Worm (Caenorhabditis elegans): ENCODE measurements around the gene ZK673.11.

ZK673.11 gene

ce11 chrII:10456979-10457378, at the start of gene ZK673.11:
ZK673.11 (plus strand) TSS chrII:10457279.
- no peak for TF ChIP-seq hmbx-1 (tag; optimal IDR thresholded peaks at IDR 0.05)
- no peak for TF ChIP-seq ceh-13 (GFP tag; optimal IDR thresholded peaks at IDR 0.05)
- TF ChIP-seq F13C5.2 (tag; optimal IDR thresholded peaks at IDR 0.05): no peak
- TF ChIP-seq flt-1 (GFP tag; IDR thresholded peaks at IDR 0.05): no peak
- no peak for TF ChIP-seq sea-1 (GFP tag; conservative IDR thresholded peaks at IDR 0.05)
- TF ChIP-seq hnd-1 (tag; optimal IDR thresholded peaks at IDR 0.05): no peak

ce11 chrII:10410989-10411388, 46.1 kb upstream of the ZK673.11 start, which contains the start of gene E04D5.5:
E04D5.5 (plus strand) TSS chrII:10411289.
- no peak for TF ChIP-seq sea-1 (GFP tag; conservative IDR thresholded peaks at IDR 0.05)
- TF ChIP-seq ets-7 (tag; optimal IDR thresholded peaks at IDR 0.05): no peak
- no peak for TF ChIP-seq hnd-1 (tag; optimal IDR thresholded peaks at IDR 0.05)
- TF ChIP-seq ceh-36 (tag; optimal IDR thresholded peaks at IDR 0.05): no peak
- no peak for TF ChIP-seq hmbx-1 (tag; optimal IDR thresholded peaks at IDR 0.05)
- TF ChIP-seq B0310.2 (tag; optimal IDR thresholded peaks at IDR 0.05): no peak
- no peak for TF ChIP-seq aly-1 (tag; optimal IDR thresholded peaks at IDR 0.05)
- no peak for TF ChIP-seq pes-1 (GFP tag; IDR thresholded peaks at IDR 0.05)
- TF ChIP-seq scrt-1 (GFP tag; IDR thresholded peaks at IDR 0.05): no peak

- TF ChIP-seq tra-4 (tag; optimal IDR thresholded peaks at IDR 0.05): no peak
- no peak for TF ChIP-seq tbx-11 (GFP tag; IDR thresholded peaks at IDR 0.05)
- no peak for TF ChIP-seq hmg-4 (GFP tag; optimal IDR thresholded peaks at IDR 0.05)
- no peak for TF ChIP-seq aly-1 (tag; optimal IDR thresholded peaks at IDR 0.05)
- no peak for TF ChIP-seq ets-7 (tag; optimal IDR thresholded peaks at IDR 0.05)
- TF ChIP-seq hmbx-1 (tag; optimal IDR thresholded peaks at IDR 0.05): no peak
- no peak for TF ChIP-seq ceh-13 (GFP tag; optimal IDR thresholded peaks at IDR 0.05)
- no peak for TF ChIP-seq flt-1 (GFP tag; IDR thresholded peaks at IDR 0.05)
- no peak for TF ChIP-seq F13C5.2 (tag; optimal IDR thresholded peaks at IDR 0.05)
- no peak for TF ChIP-seq hnd-1 (tag; optimal IDR thresholded peaks at IDR 0.05)
- TF ChIP-seq scrt-1 (GFP tag; IDR thresholded peaks at IDR 0.05): no peak
These were observed 40.7 kb upstream of the ZK673.11 start, which contains the start of gene eif-2A for ce11 chrII:10416332-10416863. eif-2A (plus strand) TSS chrII:10416800.

DNA sequence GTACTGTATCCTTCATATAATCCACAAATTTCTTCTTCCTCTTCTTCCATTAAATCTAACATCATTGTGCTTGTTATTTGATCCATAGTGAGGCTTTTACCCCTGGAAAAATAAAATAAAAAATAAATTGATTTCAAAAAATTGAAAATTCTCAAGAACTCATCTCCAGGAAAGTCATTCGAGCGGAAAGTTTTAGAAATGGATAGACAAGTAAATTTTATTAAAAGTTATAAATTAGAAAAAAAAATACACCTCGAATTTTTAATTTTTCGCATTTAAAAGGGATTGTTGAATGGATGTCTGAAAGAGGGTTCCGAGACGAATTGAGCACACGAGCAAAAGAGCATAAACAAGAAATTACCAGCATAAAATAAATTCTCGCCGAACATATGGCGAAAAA, 35.1 kb upstream of the ZK673.11 start, which contains the start of gene frpr-21:
TSS of gene frpr-21 (minus strand) at position 101 of the 400 bp plus-strand sequence.
- TF ChIP-seq hnd-1 (tag; optimal IDR thresholded peaks at IDR 0.05): no peak
- no peak for TF ChIP-seq sea-1 (GFP tag; conservative IDR thresholded peaks at IDR 0.05)
- TF ChIP-seq hmg-4 (GFP tag; optimal IDR thresholded peaks at IDR 0.05): no peak
- TF ChIP-seq ceh-36 (tag; optimal IDR thresholded peaks at IDR 0.05): no peak
- no peak for TF ChIP-seq flt-1 (GFP tag; IDR thresholded peaks at IDR 0.05)
- no peak for TF ChIP-seq tbx-11 (GFP tag; IDR thresholded peaks at IDR 0.05)

DNA sequence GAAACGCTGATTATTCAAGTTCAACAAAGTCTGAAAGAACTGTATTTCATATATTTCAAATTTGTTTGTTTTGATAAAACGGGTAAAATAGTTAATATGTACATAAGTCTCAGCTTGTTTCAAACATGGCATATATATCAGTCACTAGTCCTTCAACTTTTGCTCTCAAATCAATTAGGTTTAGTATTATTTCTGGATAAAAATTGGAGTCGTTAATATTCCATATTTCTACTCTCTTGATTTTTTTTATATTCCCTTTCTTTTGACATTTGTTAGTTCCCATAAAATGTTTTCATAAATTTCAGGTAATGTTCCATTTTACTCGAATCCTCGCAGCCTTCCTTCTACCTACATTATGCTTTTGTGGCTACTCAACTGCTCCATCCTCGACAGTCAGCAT, 21.2 kb upstream of the ZK673.11 start, which contains the start of gene cut-4:
TSS of gene cut-4 (plus strand) at position 301 of the 400 bp plus-strand sequence.
- TF ChIP-seq tbx-37 (GFP tag; conservative IDR thresholded peaks at IDR 0.05) (no peak), sea-1 (GFP tag; conservative IDR thresholded peaks at IDR 0.05) (no peak), hmg-4 (GFP tag; optimal IDR thresholded peaks at IDR 0.05) (no peak), ama-1 (optimal IDR thresholded peaks at IDR 0.05) (no peak), aly-1 (tag; optimal IDR thresholded peaks at IDR 0.05) (no peak), hmbx-1 (tag; optimal IDR thresholded peaks at IDR 0.05) (no peak), hnd-1 (tag; optimal IDR thresholded peaks at IDR 0.05) (no peak), ceh-13 (GFP tag; optimal IDR thresholded peaks at IDR 0.05) (no peak), scrt-1 (GFP tag; IDR thresholded peaks at IDR 0.05) (no peak), tbx-11 (GFP tag; IDR thresholded peaks at IDR 0.05) (no peak), flt-1 (GFP tag; IDR thresholded peaks at IDR 0.05) (no peak), B0310.2 (tag; optimal IDR thresholded peaks at IDR 0.05) (no peak), ets-7 (tag; optimal IDR thresholded peaks at IDR 0.05) (no peak), F13C5.2 (tag; optimal IDR thresholded peaks at IDR 0.05) (no peak), ceh-36 (tag; optimal IDR thresholded peaks at IDR 0.05) (no peak), tra-4 (tag; optimal IDR thresholded peaks at IDR 0.05) (no peak), pes-1 (GFP tag; IDR thresholded peaks at IDR 0.05) (no peak)

ce11 chrII:10437840-10438239, 19.2 kb upstream of the ZK673.11 start:
- TF ChIP-seq aly-1 (tag; optimal IDR thresholded peaks at IDR 0.05) (no peak), tbx-37 (GFP tag; conservative IDR thresholded peaks at IDR 0.05) (no peak), scrt-1 (GFP tag; IDR thresholded peaks at IDR 0.05) (no peak), hmg-4 (GFP tag; optimal IDR thresholded peaks at IDR 0.05) (no peak), B0310.2 (tag; optimal IDR thresholded peaks at IDR 0.05) (no peak), tra-4 (tag; optimal IDR thresholded peaks at IDR 0.05) (no peak), hmbx-1 (tag; optimal IDR thresholded peaks at IDR 0.05) (no peak), pes-1 (GFP tag; IDR thresholded peaks at IDR 0.05) (no peak), tbx-11 (GFP tag; IDR thresholded peaks at IDR 0.05) (no peak), ama-1 (optimal IDR thresholded peaks at IDR 0.05) (no peak), F13C5.2 (tag; optimal IDR thresholded peaks at IDR 0.05) (no peak), ceh-36 (tag; optimal IDR thresholded peaks at IDR 0.05) (no peak), ceh-13 (GFP tag; optimal IDR thresholded peaks at IDR 0.05) (no peak), hnd-1 (tag; optimal IDR thresholded peaks at IDR 0.05) (no peak), sea-1 (GFP tag; conservative IDR thresholded peaks at IDR 0.05) (no peak), flt-1 (GFP tag; IDR thresholded peaks at IDR 0.05) (no peak), ets-7 (tag; optimal IDR thresholded peaks at IDR 0.05) (no peak)

- TF ChIP-seq hnd-1 (tag; optimal IDR thresholded peaks at IDR 0.05) (no peak), tra-4 (tag; optimal IDR thresholded peaks at IDR 0.05) (no peak), ceh-36 (tag; optimal IDR thresholded peaks at IDR 0.05) (no peak), flt-1 (GFP tag; IDR thresholded peaks at IDR 0.05) (no peak), hmg-4 (GFP tag; optimal IDR thresholded peaks at IDR 0.05) (no peak), sea-1 (GFP tag; conservative IDR thresholded peaks at IDR 0.05) (no peak), aly-1 (tag; optimal IDR thresholded peaks at IDR 0.05) (no peak), pes-1 (GFP tag; IDR thresholded peaks at IDR 0.05) (no peak), ama-1 (optimal IDR thresholded peaks at IDR 0.05) (no peak), F13C5.2 (tag; optimal IDR thresholded peaks at IDR 0.05) (no peak), B0310.2 (tag; optimal IDR thresholded peaks at IDR 0.05) (no peak), tbx-37 (GFP tag; conservative IDR thresholded peaks at IDR 0.05) (no peak), ceh-13 (GFP tag; optimal IDR thresholded peaks at IDR 0.05) (no peak), tbx-11 (GFP tag; IDR thresholded peaks at IDR 0.05) (no peak)
These were observed 17.1 kb upstream of the ZK673.11 start, which contains the start of gene E04D5.4 for ce11 chrII:10439976-10440375. E04D5.4 (plus strand) TSS chrII:10440276.
